Worm (Caenorhabditis elegans) whole organism, late embryonic: ENCODE results near the gene pus-1.

Experiments
- F13H6.1 ChIP-seq: sonication (generic microtip); optimal IDR thresholded peaks from 2 replicates; lab custom pipeline; 2016; ENCODE audit warnings: missing genetic modification characterization, missing compliant biosample characterization
- K09A11.1 ChIP-seq: sonication (generic microtip); optimal IDR thresholded peaks from 2 replicates; lab custom pipeline; 2017; ENCODE audit warnings: antibody characterized with exemption, mild to moderate bottlenecking, missing genetic modification characterization, missing compliant biosample characterization; ENCODE audit not compliant: insufficient read depth
- ahr-1 ChIP-seq: sonication (generic microtip); optimal IDR thresholded peaks from 2 replicates; lab custom pipeline; 2016; ENCODE audit warnings: missing genetic modification characterization, missing compliant biosample characterization
- ceh-18 ChIP-seq: sonication (generic microtip); optimal IDR thresholded peaks from 2 replicates; lab custom pipeline; 2016; ENCODE audit warnings: missing genetic modification characterization, missing compliant biosample characterization
- ceh-19 ChIP-seq: fragments of 200-800 bp; sonication (Bioruptor generic); optimal IDR thresholded peaks from 2 replicates; lab custom pipeline; 2018; ENCODE audit warnings: mild to moderate bottlenecking, missing genetic modification characterization, missing compliant biosample characterization
- ceh-24 ChIP-seq: sonication (generic microtip); optimal IDR thresholded peaks from 2 replicates; lab custom pipeline; 2016; ENCODE audit warnings: mild to moderate bottlenecking, missing genetic modification characterization, missing compliant biosample characterization
- ceh-31 ChIP-seq: sonication (generic microtip); optimal IDR thresholded peaks from 2 replicates; lab custom pipeline; 2016; ENCODE audit warnings: missing genetic modification characterization, missing compliant biosample characterization
- ceh-34 ChIP-seq: sonication (generic microtip); optimal IDR thresholded peaks from 2 replicates; lab custom pipeline; 2016; ENCODE audit warnings: mild to moderate bottlenecking, missing genetic modification characterization, missing compliant biosample characterization
- ceh-9 ChIP-seq: sonication (generic microtip); optimal IDR thresholded peaks from 2 replicates; lab custom pipeline; 2016; ENCODE audit warnings: mild to moderate bottlenecking, missing genetic modification characterization, inconsistent platforms, missing compliant biosample characterization
- che-1 ChIP-seq: sonication (generic microtip); optimal IDR thresholded peaks from 2 replicates; lab custom pipeline; 2016; ENCODE audit warnings: mild to moderate bottlenecking, missing genetic modification characterization, missing compliant biosample characterization
- dve-1 ChIP-seq: sonication (generic microtip); optimal IDR thresholded peaks from 2 replicates; lab custom pipeline; 2017; ENCODE audit warnings: antibody characterized with exemption, mild to moderate bottlenecking, missing genetic modification characterization, missing compliant biosample characterization
- elt-4 ChIP-seq: sonication (generic microtip); optimal IDR thresholded peaks from 2 replicates; lab custom pipeline; 2016; ENCODE audit warnings: missing genetic modification characterization, missing compliant biosample characterization
- ets-4 ChIP-seq: sonication (generic microtip); optimal IDR thresholded peaks from 2 replicates; lab custom pipeline; 2016; ENCODE audit warnings: missing genetic modification characterization, missing compliant biosample characterization
- fkh-10 ChIP-seq: fragments of 150-350 bp; optimal IDR thresholded peaks from 2 replicates; lab custom pipeline; 2014; ENCODE audit warnings: missing biosample characterization, missing genetic modification reagents, missing genetic modification characterization
- fkh-6 ChIP-seq: sonication (generic microtip); optimal IDR thresholded peaks from 2 replicates; lab custom pipeline; 2016; ENCODE audit warnings: missing genetic modification characterization, missing compliant biosample characterization
- gmeb-2 ChIP-seq: sonication (generic microtip); optimal IDR thresholded peaks from 2 replicates; lab custom pipeline; 2016; ENCODE audit warnings: missing genetic modification characterization, inconsistent platforms, missing compliant biosample characterization
- hlh-13 ChIP-seq: fragments of 200-800 bp; sonication (Bioruptor generic); optimal IDR thresholded peaks from 2 replicates; lab custom pipeline; 2018; ENCODE audit warnings: mild to moderate bottlenecking, missing genetic modification characterization, missing compliant biosample characterization
- hlh-15 ChIP-seq: sonication (generic microtip); optimal IDR thresholded peaks from 2 replicates; lab custom pipeline; 2016; ENCODE audit warnings: missing genetic modification characterization, missing compliant biosample characterization
- hlh-6 ChIP-seq: sonication (generic microtip); optimal IDR thresholded peaks from 2 replicates; lab custom pipeline; 2016; ENCODE audit warnings: missing genotype, missing genetic modification characterization, missing compliant biosample characterization
- hlh-8 ChIP-seq: sonication (generic microtip); optimal IDR thresholded peaks from 2 replicates; lab custom pipeline; 2016; ENCODE audit warnings: missing genotype, missing genetic modification characterization, missing compliant biosample characterization
- madf-2 ChIP-seq: sonication (generic microtip); optimal IDR thresholded peaks from 2 replicates; lab custom pipeline; 2017; ENCODE audit warnings: missing genetic modification characterization, missing compliant biosample characterization
- nfya-1 ChIP-seq: sonication (generic microtip); optimal IDR thresholded peaks from 2 replicates; lab custom pipeline; 2017; ENCODE audit warnings: missing genetic modification characterization, mild to moderate bottlenecking, missing compliant biosample characterization, antibody characterized with exemption, moderate library complexity
- nhr-11 ChIP-seq: fragments of 150-350 bp; optimal IDR thresholded peaks from 2 replicates; lab custom pipeline; 2014; ENCODE audit warnings: missing biosample characterization, missing genetic modification characterization
- nhr-232 ChIP-seq: sonication (generic microtip); optimal IDR thresholded peaks from 2 replicates; lab custom pipeline; 2016; ENCODE audit warnings: missing genetic modification characterization, missing compliant biosample characterization
- npax-4 ChIP-seq: sonication (generic microtip); optimal IDR thresholded peaks from 2 replicates; lab custom pipeline; 2016; ENCODE audit warnings: missing genetic modification characterization, missing compliant biosample characterization
- odd-2 ChIP-seq: sonication (generic microtip); optimal IDR thresholded peaks from 2 replicates; lab custom pipeline; 2017; ENCODE audit warnings: antibody characterized with exemption, mild to moderate bottlenecking, missing genetic modification characterization, missing compliant biosample characterization
- pat-9 ChIP-seq: fragments of 200-800 bp; sonication (Bioruptor generic); optimal IDR thresholded peaks from 2 replicates; lab custom pipeline; 2018; ENCODE audit warnings: mild to moderate bottlenecking, missing genetic modification characterization, moderate library complexity, missing compliant biosample characterization
- pha-2 ChIP-seq: sonication (generic microtip); optimal IDR thresholded peaks from 2 replicates; lab custom pipeline; 2017; ENCODE audit warnings: mild to moderate bottlenecking, missing genetic modification characterization, missing compliant biosample characterization
- pha-4 ChIP-seq: fragments of 150-350 bp; optimal IDR thresholded peaks from 2 replicates; lab custom pipeline; 2018; ENCODE audit warnings: missing biosample characterization, missing genetic modification reagents, missing genetic modification characterization
- pros-1 ChIP-seq: fragments of 150-350 bp; optimal IDR thresholded peaks from 2 replicates; lab custom pipeline; 2014; ENCODE audit warnings: missing biosample characterization, missing genetic modification reagents, missing genetic modification characterization
- ref-2 ChIP-seq: sonication (generic microtip); optimal IDR thresholded peaks from 2 replicates; lab custom pipeline; 2016; ENCODE audit warnings: missing genetic modification characterization, missing compliant biosample characterization
- rnt-1 ChIP-seq: sonication (generic microtip); optimal IDR thresholded peaks from 2 replicates; lab custom pipeline; 2016; ENCODE audit warnings: missing genetic modification characterization, missing compliant biosample characterization
- syd-9 ChIP-seq: sonication (generic microtip); optimal IDR thresholded peaks from 2 replicates; lab custom pipeline; 2016; ENCODE audit warnings: mild to moderate bottlenecking, missing genetic modification characterization, moderate library complexity, missing compliant biosample characterization
- tbx-2 ChIP-seq: sonication (generic microtip); optimal IDR thresholded peaks from 2 replicates; lab custom pipeline; 2016; ENCODE audit warnings: missing genetic modification characterization, missing compliant biosample characterization
- unc-3 ChIP-seq, 2 experiments: fragments of 200-800 bp in 1 of 2; sonication (Bioruptor generic) in 1 of 2; sonication (generic microtip) in 1 of 2; conservative IDR thresholded peaks in 1 of 2; optimal IDR thresholded peaks in 1 of 2; 2 replicates each; pipeline versions ENCODE4 v1.3.6 to Lab custom; 2016 to 2022; ENCODE audit warnings: missing compliant biosample characterization in 2 of 2, missing genetic modification characterization in 2 of 2, missing genetic modification reagents in 1 of 2
- unc-86 ChIP-seq: sonication (generic microtip); optimal IDR thresholded peaks from 2 replicates; lab custom pipeline; 2016; ENCODE audit warnings: missing genetic modification characterization, missing compliant biosample characterization
- zip-5 ChIP-seq: sonication (generic microtip); optimal IDR thresholded peaks from 2 replicates; lab custom pipeline; 2016; ENCODE audit warnings: missing genetic modification characterization, missing compliant biosample characterization

The pus-1 gene

DNA sequence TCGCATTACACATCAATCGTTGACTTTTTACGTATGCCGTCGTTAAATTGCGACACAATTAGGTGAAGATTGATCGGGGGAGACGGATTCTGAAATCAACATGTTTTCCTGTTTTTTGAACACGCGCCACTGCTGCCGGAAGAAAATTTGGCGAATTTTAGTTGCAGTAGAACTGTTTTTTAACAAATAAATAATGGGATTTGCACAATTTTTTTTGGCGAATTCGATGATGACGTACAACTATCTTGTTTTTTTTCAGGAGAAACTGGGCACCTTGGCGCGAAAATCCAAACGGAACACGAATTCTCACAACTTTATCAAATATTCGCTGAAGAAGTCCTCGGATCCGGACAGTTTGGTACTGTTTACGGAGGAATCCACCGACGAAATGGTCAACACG lies 8.7 kb downstream of the pus-1 start:
- TF ChIP-seq odd-2 (tag; lab: Kevin White, UChicago), result no peak
- TF ChIP-seq ceh-34 (tag; lab: Kevin White, UChicago), result no peak
- TF ChIP-seq elt-4, result no peak
- no peak for TF ChIP-seq hlh-13 (GFP tag; lab: Kevin White, UChicago)
- TF ChIP-seq ets-4 (tag; lab: Kevin White, UChicago), result no peak
- no peak for TF ChIP-seq ceh-31
- TF ChIP-seq ceh-18 (tag; lab: Kevin White, UChicago), result no peak
- TF ChIP-seq fkh-6 (tag; lab: Kevin White, UChicago), result no peak
- no peak for TF ChIP-seq ceh-9
- TF ChIP-seq npax-4 (tag; lab: Kevin White, UChicago), result no peak
- TF ChIP-seq ceh-24 (tag; lab: Kevin White, UChicago), result no peak
- no peak for TF ChIP-seq K09A11.1 (tag; lab: Kevin White, UChicago)
- no peak for TF ChIP-seq ceh-19
- TF ChIP-seq pha-2, result no peak
- TF ChIP-seq pha-4 (tag; lab: Kevin White, UChicago), result no peak
- TF ChIP-seq madf-2 (tag; lab: Kevin White, UChicago), result no peak
- TF ChIP-seq ref-2 (tag; lab: Kevin White, UChicago), result no peak

DNA sequence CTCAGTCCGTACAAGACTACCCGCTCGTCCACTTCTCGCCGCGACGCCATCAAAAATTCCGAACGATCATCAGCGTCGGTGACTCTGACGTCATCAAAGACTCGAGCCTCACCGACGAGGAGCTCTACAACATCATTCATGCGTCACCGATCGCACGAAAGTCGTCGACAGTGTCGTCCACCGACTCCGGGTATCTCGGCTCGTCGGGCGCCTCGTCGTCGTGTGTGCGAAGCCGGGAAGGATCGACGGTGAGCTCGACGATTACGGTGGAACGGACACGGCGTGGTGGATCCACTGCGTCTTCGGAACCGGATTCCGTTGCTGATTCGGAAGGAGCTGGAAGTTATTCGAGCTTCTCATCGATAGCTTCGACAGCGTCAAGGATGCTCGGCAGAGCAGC lies 9.9 kb downstream of the pus-1 start:
- TF ChIP-seq nhr-232 (tag; lab: Kevin White, UChicago) (no peak), zip-5 (tag; lab: Kevin White, UChicago) (no peak), hlh-8 (no peak), ceh-24 (tag; lab: Kevin White, UChicago) (no peak), che-1 (tag; lab: Kevin White, UChicago) (no peak), fkh-10 (no peak), unc-3 (GFP tag; conservative IDR thresholded peaks at IDR 0.05; lab: Robert Waterston, UW) (no peak), unc-3 (tag; optimal IDR thresholded peaks at IDR 0.05; lab: Kevin White, UChicago) (no peak), gmeb-2 (no peak)

DNA sequence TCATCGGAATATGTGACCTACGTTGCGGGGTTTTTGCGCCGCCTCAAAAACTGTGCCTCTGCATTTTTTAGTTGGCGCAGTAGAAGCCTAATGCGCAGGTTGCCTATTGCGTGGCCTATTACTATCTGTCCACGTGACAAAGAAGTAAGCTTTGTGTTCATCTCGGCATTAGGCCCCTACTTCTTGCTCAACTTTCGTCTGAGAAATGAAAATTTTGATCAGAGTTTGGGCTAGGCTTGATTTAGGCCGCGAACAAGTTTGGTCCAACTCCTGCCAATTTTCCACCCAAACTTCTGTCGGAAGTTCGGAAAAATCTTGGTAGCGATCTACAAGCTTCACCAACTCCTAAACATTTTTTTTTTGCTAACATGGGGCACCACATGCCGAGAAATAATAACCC lies 12.8 kb downstream of the pus-1 start:
- TF ChIP-seq ahr-1, result no peak
- TF ChIP-seq ets-4 (tag; lab: Kevin White, UChicago), result no peak
- TF ChIP-seq hlh-6 (tag; lab: Kevin White, UChicago), result no peak
- no peak for TF ChIP-seq F13H6.1 (tag; lab: Kevin White, UChicago)

DNA sequence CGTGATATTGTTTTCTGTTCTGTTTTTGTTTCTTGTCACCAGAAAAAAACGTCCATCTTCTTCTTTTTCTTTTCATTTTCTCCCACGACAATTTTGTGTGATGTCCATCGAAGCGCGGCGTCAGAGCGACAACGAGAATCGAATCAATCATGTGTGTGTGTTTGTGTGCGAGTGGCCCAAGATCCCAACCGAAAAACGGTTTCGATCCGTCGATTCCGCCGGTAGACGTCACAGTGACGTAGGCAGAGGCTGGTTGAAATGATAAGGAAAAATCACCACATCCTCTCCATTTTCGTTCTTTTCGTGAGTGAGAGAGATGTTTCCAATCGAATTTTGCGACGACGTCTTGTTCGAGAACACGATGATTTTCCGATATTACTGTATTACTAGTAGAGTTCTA lies 14.2 kb downstream of the pus-1 start:
- TF ChIP-seq unc-3 (GFP tag; conservative IDR thresholded peaks at IDR 0.05; lab: Robert Waterston, UW) (no peak), unc-3 (tag; optimal IDR thresholded peaks at IDR 0.05; lab: Kevin White, UChicago) (no peak), unc-86 (no peak), pat-9 (tag; lab: Kevin White, UChicago) (no peak), nhr-11 (tag; lab: Kevin White, UChicago) (no peak), pros-1 (tag; lab: Kevin White, UChicago) (no peak), hlh-8 (no peak), syd-9 (tag; lab: Kevin White, UChicago) (no peak), nfya-1 (no peak), K09A11.1 (tag; lab: Kevin White, UChicago) (no peak), rnt-1 (tag; lab: Kevin White, UChicago) (no peak), tbx-2 (no peak), dve-1 (tag; lab: Kevin White, UChicago) (no peak), hlh-15 (tag; lab: Kevin White, UChicago) (no peak), madf-2 (tag; lab: Kevin White, UChicago) (no peak), nhr-232 (tag; lab: Kevin White, UChicago) (no peak), elt-4 (no peak)
- TF ChIP-seq, all 69 proteins: peak for 0
